Worm (Caenorhabditis elegans): ENCODE data around the gene clec-88.

ce11 chrII:6379038-6379563 lies 13.6 kb downstream of the clec-88 start:
- TF ChIP-seq ama-1 (optimal IDR thresholded peaks at IDR 0.05) (no peak), hmg-4 (GFP tag; optimal IDR thresholded peaks at IDR 0.05) (no peak), flt-1 (GFP tag; IDR thresholded peaks at IDR 0.05) (no peak), B0310.2 (tag; optimal IDR thresholded peaks at IDR 0.05) (no peak), tra-4 (tag; optimal IDR thresholded peaks at IDR 0.05) (no peak), ets-7 (tag; optimal IDR thresholded peaks at IDR 0.05) (no peak)

All from whole organism, early embryonic.